Worm (Caenorhabditis elegans) whole organism, L3 larva: ENCODE data around the gene C08E3.14.

Experiments used
- ama-1 ChIP-seq: fragments of 150-350 bp; optimal IDR thresholded peaks from 2 replicates; lab custom pipeline; 2018
- nhr-43 ChIP-seq: sonication (generic microtip); optimal IDR thresholded peaks from 2 replicates; lab custom pipeline; 2016; ENCODE audit warnings: mild to moderate bottlenecking, missing genetic modification characterization, missing compliant biosample characterization; ENCODE audit not compliant: poor library complexity, severe bottlenecking

ce11 chrII:1676088-1676487, 50.3 kb downstream of the C08E3.14 start, which contains the start of gene fbxb-17:
- TF ChIP-seq nhr-43 (tag; lab: Kevin White, UChicago), result no peak
- no peak for TF ChIP-seq ama-1 (lab: Kevin White, UChicago)
